Worm (Caenorhabditis elegans) whole organism, L2 larva: Measurements from ENCODE around the gene lon-2.

Experiments used
- C34F6.9 ChIP-seq: fragments of 150-350 bp; optimal IDR thresholded peaks from 2 replicates; lab custom pipeline; 2014; ENCODE audit warnings: missing biosample characterization, missing genetic modification characterization
- ZK546.5 ChIP-seq: sonication (generic microtip); optimal IDR thresholded peaks from 2 replicates; lab custom pipeline; 2017; ENCODE audit warnings: missing biosample characterization, missing genetic modification characterization
- aly-2 ChIP-seq: fragments of 150-350 bp; optimal IDR thresholded peaks from 2 replicates; lab custom pipeline; 2014; ENCODE audit warnings: missing biosample characterization, missing genetic modification characterization
- ama-1 ChIP-seq: fragments of 150-350 bp; optimal IDR thresholded peaks from 2 replicates; lab custom pipeline; 2018; ENCODE audit warnings: inconsistent platforms
- blmp-1 ChIP-seq: sonication (generic microtip); optimal IDR thresholded peaks from 2 replicates; lab custom pipeline; 2017; ENCODE audit warnings: missing genetic modification characterization, mild to moderate bottlenecking, missing compliant biosample characterization, antibody characterized with exemption, moderate library complexity; ENCODE audit not compliant: insufficient read depth
- ceh-82 ChIP-seq: fragments of 150-350 bp; optimal IDR thresholded peaks from 2 replicates; lab custom pipeline; 2014; ENCODE audit warnings: missing biosample characterization, missing genetic modification characterization
- crh-2 ChIP-seq: sonication (generic microtip); optimal IDR thresholded peaks from 2 replicates; lab custom pipeline; 2017; ENCODE audit warnings: missing biosample characterization, missing genetic modification characterization
- dmd-4 ChIP-seq: sonication (generic microtip); optimal IDR thresholded peaks from 2 replicates; lab custom pipeline; 2017; ENCODE audit warnings: missing biosample characterization, missing genetic modification characterization
- egl-27 ChIP-seq: sonication (generic microtip); optimal IDR thresholded peaks from 3 replicates; lab custom pipeline; 2017; ENCODE audit warnings: missing biosample characterization, missing genetic modification reagents, missing genetic modification characterization
- elt-1 ChIP-seq: fragments of 150-350 bp; optimal IDR thresholded peaks from 2 replicates; lab custom pipeline; 2014; ENCODE audit warnings: missing biosample characterization, missing genetic modification characterization
- elt-3 ChIP-seq: sonication (generic microtip); optimal IDR thresholded peaks from 2 replicates; lab custom pipeline; 2017; ENCODE audit warnings: missing biosample characterization, missing genetic modification characterization
- fos-1 ChIP-seq: fragments of 150-350 bp; optimal IDR thresholded peaks from 2 replicates; lab custom pipeline; 2014; ENCODE audit warnings: missing biosample characterization, missing genetic modification characterization
- gmeb-1 ChIP-seq: fragments of 150-350 bp; optimal IDR thresholded peaks from 2 replicates; lab custom pipeline; 2014; ENCODE audit warnings: missing biosample characterization, missing genetic modification characterization
- lin-11 ChIP-seq: fragments of 150-350 bp; sonication (generic microtip); optimal IDR thresholded peaks from 2 replicates; lab custom pipeline; 2014; ENCODE audit warnings: missing biosample characterization, missing genetic modification characterization, inconsistent platforms, mixed read lengths
- lin-13 ChIP-seq: fragments of 150-350 bp; optimal IDR thresholded peaks from 2 replicates; lab custom pipeline; 2014; ENCODE audit warnings: missing biosample characterization, missing genetic modification reagents, missing genetic modification characterization
- lsy-2 ChIP-seq, 2 experiments: fragments of 150-350 bp in 1 of 2; sonication (generic microtip) in 1 of 2; optimal IDR thresholded peaks; 2 replicates each; lab custom pipeline; 2014 to 2017; ENCODE audit warnings: missing biosample characterization in 2 of 2, missing genetic modification characterization in 2 of 2
- mab-5 ChIP-seq: fragments of 150-350 bp; optimal IDR thresholded peaks from 2 replicates; lab custom pipeline; 2014; ENCODE audit warnings: missing biosample characterization, missing genetic modification characterization
- mdl-1 ChIP-seq, 2 experiments: fragments of 150-350 bp in 1 of 2; sonication (generic microtip) in 1 of 2; optimal IDR thresholded peaks; 2 replicates each; lab custom pipeline; 2017; ENCODE audit warnings: missing biosample characterization in 2 of 2, missing genetic modification characterization in 2 of 2
- nhr-10 ChIP-seq: sonication (generic microtip); optimal IDR thresholded peaks from 2 replicates; lab custom pipeline; 2017; ENCODE audit warnings: missing biosample characterization, missing genetic modification characterization
- nhr-11 ChIP-seq: fragments of 150-350 bp; optimal IDR thresholded peaks from 2 replicates; lab custom pipeline; 2014; ENCODE audit warnings: missing biosample characterization, missing genetic modification characterization
- nhr-12 ChIP-seq: fragments of 150-350 bp; optimal IDR thresholded peaks from 2 replicates; lab custom pipeline; 2014; ENCODE audit warnings: missing biosample characterization, missing genetic modification characterization
- nhr-129 ChIP-seq: fragments of 150-350 bp; optimal IDR thresholded peaks from 2 replicates; lab custom pipeline; 2014; ENCODE audit warnings: missing biosample characterization, missing genetic modification characterization
- nhr-21 ChIP-seq: fragments of 150-350 bp; optimal IDR thresholded peaks from 2 replicates; lab custom pipeline; 2014; ENCODE audit warnings: missing biosample characterization, missing genetic modification characterization
- nhr-237 ChIP-seq: fragments of 150-350 bp; optimal IDR thresholded peaks from 2 replicates; lab custom pipeline; 2014; ENCODE audit warnings: missing biosample characterization, missing genetic modification characterization
- nhr-25 ChIP-seq: fragments of 150-350 bp; sonication (generic microtip); optimal IDR thresholded peaks from 3 replicates; lab custom pipeline; 2014; ENCODE audit warnings: missing biosample characterization, missing genetic modification characterization
- nhr-6 ChIP-seq: fragments of 150-350 bp; optimal IDR thresholded peaks from 2 replicates; lab custom pipeline; 2014; ENCODE audit warnings: missing biosample characterization, missing genetic modification characterization
- nhr-77 ChIP-seq: fragments of 150-350 bp; optimal IDR thresholded peaks from 2 replicates; lab custom pipeline; 2014; ENCODE audit warnings: missing biosample characterization, missing genetic modification characterization
- sem-4 ChIP-seq: fragments of 150-350 bp; optimal IDR thresholded peaks from 2 replicates; lab custom pipeline; 2014; ENCODE audit warnings: missing biosample characterization, missing genetic modification reagents, missing genetic modification characterization
- skn-1 ChIP-seq: sonication (generic microtip); optimal IDR thresholded peaks from 2 replicates; lab custom pipeline; 2017; ENCODE audit warnings: missing biosample characterization, missing genetic modification characterization
- sma-3 ChIP-seq: sonication (generic microtip); optimal IDR thresholded peaks from 2 replicates; lab custom pipeline; 2016; ENCODE audit warnings: missing genetic modification reagents, missing genetic modification characterization, missing compliant biosample characterization
- sma-9 ChIP-seq, 2 experiments: fragments of 150-350 bp in 1 of 2; sonication (generic microtip) in 1 of 2; optimal IDR thresholded peaks; 2 replicates each; lab custom pipeline; 2014 to 2016; ENCODE audit warnings: missing genetic modification characterization in 2 of 2, mild to moderate bottlenecking in 1 of 2, missing biosample characterization in 1 of 2, missing compliant biosample characterization in 1 of 2, missing genetic modification reagents in 1 of 2, moderate library complexity in 1 of 2
- snpc-4 ChIP-seq: fragments of 150-350 bp; optimal IDR thresholded peaks from 2 replicates; lab custom pipeline; 2014; ENCODE audit warnings: missing biosample characterization, missing genetic modification characterization
- unc-39 ChIP-seq: fragments of 150-350 bp; optimal IDR thresholded peaks from 2 replicates; lab custom pipeline; 2014; ENCODE audit warnings: missing biosample characterization, missing genetic modification characterization
- unc-55 ChIP-seq: fragments of 150-350 bp; sonication (generic microtip); optimal IDR thresholded peaks from 3 replicates; lab custom pipeline; 2014; ENCODE audit warnings: missing biosample characterization, missing genetic modification reagents, missing genetic modification characterization
- unc-62 ChIP-seq: fragments of 150-350 bp; optimal IDR thresholded peaks from 2 replicates; lab custom pipeline; 2014; ENCODE audit warnings: missing biosample characterization, missing genetic modification reagents, missing genetic modification characterization
- zag-1 ChIP-seq: fragments of 150-350 bp; optimal IDR thresholded peaks from 2 replicates; lab custom pipeline; 2014; ENCODE audit warnings: missing biosample characterization, missing genetic modification characterization
- ztf-1 ChIP-seq: fragments of 200-800 bp; sonication (Bioruptor generic); conservative IDR thresholded peaks from 2 replicates; pipeline ENCODE4 v1.3.6; 2022; ENCODE audit warnings: missing genetic modification characterization, missing compliant biosample characterization
- ztf-4 ChIP-seq: fragments of 150-350 bp; optimal IDR thresholded peaks from 2 replicates; lab custom pipeline; 2014; ENCODE audit warnings: missing biosample characterization, missing genetic modification characterization

The lon-2 gene

DNA sequence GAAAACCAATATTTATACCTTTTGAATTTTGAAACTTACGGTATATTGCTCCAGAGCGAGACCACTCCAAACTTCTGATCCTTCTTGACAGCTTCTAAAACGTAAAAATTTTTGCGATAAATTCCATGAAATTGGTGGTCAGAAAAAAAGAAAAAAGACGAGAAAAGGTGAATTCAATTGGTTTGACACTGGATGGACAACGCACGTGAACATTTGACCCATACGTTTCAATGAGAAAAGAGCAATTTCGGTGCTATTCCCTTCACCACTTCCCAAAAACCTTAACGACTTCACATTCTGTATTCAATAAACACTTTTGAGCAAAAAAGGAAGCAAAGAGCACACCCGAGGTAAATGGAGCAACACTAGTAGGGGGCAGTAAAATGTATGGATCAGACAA, 21.5 kb downstream of the lon-2 start, which contains the start of gene acc-3:
acc-3 (minus strand) TSS at position 101 of the 400 bp plus-strand sequence.
- TF ChIP-seq gmeb-1 (tag; lab: Kevin White, UChicago): no peak

ce11 chrX:4720603-4721529, 28.0 kb downstream of the lon-2 start, which contains the start of gene F55D10.4:
Gene F55D10.4 (minus strand): TSS chrX:4720653.
- no peak for TF ChIP-seq ztf-4
- no peak for TF ChIP-seq ztf-1 (GFP tag; lab: Robert Waterston, UW)
- no peak for TF ChIP-seq egl-27 (tag; lab: Kevin White, UChicago)
- no peak for TF ChIP-seq lin-11 (tag; lab: Kevin White, UChicago)
- TF ChIP-seq nhr-129 (tag; lab: Kevin White, UChicago): no peak
- no peak for TF ChIP-seq fos-1
- peak; percentile 23 for TF ChIP-seq C34F6.9
- TF ChIP-seq mdl-1 (tag; optimal IDR thresholded peaks at IDR 0.05; lab: Kevin White, UChicago): no peak
- no peak for TF ChIP-seq nhr-237 (tag; lab: Kevin White, UChicago)
- TF ChIP-seq ZK546.5: no peak
- no peak for TF ChIP-seq unc-39 (tag; lab: Kevin White, UChicago)
- no peak for TF ChIP-seq nhr-11
- no peak for TF ChIP-seq dmd-4 (tag; lab: Kevin White, UChicago)
- TF ChIP-seq ama-1 (lab: Kevin White, UChicago): no peak
- no peak for TF ChIP-seq blmp-1 (tag; lab: Kevin White, UChicago)
- TF ChIP-seq ceh-82: no peak
- TF ChIP-seq elt-1: no peak
- TF ChIP-seq zag-1 (tag; lab: Kevin White, UChicago): peak; percentile 12
- TF ChIP-seq nhr-21 (tag; lab: Kevin White, UChicago): no peak
- no peak for TF ChIP-seq sma-9 (GFP tag; optimal IDR thresholded peaks at IDR 0.05; lab: Kevin White, UChicago)
- no peak for TF ChIP-seq sma-9 (tag; optimal IDR thresholded peaks at IDR 0.05; lab: Kevin White, UChicago)
- TF ChIP-seq snpc-4 (tag; lab: Kevin White, UChicago): no peak
- TF ChIP-seq gmeb-1 (tag; lab: Kevin White, UChicago): no peak
- TF ChIP-seq elt-3 (tag; lab: Kevin White, UChicago): no peak
- no peak for TF ChIP-seq unc-62
- peak; percentile 7 for TF ChIP-seq unc-55 (GFP tag; lab: Kevin White, UChicago)

- TF ChIP-seq ZK546.5 (no peak), mdl-1 (tag; optimal IDR thresholded peaks at IDR 0.05; lab: Kevin White, UChicago) (no peak), lin-13 (GFP tag; lab: Kevin White, UChicago) (no peak), C34F6.9 (peak; percentile 8), mab-5 (no peak)
Observed at ce11 chrX:4718114-4718513, 30.8 kb downstream of the lon-2 start.

DNA sequence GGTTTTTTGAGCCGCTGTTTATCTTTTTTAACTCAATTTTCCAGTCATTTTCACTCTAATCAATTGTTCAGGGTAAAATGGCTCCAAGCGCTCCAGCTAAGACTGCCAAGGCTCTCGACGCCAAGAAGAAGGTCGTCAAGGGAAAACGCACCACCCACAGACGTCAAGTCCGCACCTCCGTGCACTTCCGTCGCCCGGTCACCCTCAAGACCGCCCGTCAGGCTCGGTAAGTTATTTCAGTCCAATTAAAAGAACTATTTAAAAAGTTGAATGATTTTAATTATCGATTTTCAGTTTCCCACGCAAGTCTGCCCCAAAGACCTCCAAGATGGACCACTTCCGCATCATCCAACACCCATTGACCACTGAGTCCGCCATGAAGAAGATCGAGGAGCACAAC, 33.8 kb downstream of the lon-2 start, which contains the start of gene rpl-25.1:
rpl-25.1 (plus strand) TSS at position 72 of the 400 bp plus-strand sequence.
- no peak for TF ChIP-seq nhr-129 (tag; lab: Kevin White, UChicago)
- no peak for TF ChIP-seq nhr-6 (tag; lab: Kevin White, UChicago)
- no peak for TF ChIP-seq nhr-10 (tag; lab: Kevin White, UChicago)
- TF ChIP-seq elt-3 (tag; lab: Kevin White, UChicago): no peak
- TF ChIP-seq sem-4: no peak
- TF ChIP-seq ama-1 (lab: Kevin White, UChicago): no peak
- no peak for TF ChIP-seq fos-1
- no peak for TF ChIP-seq gmeb-1 (tag; lab: Kevin White, UChicago)
- TF ChIP-seq mab-5: no peak
- no peak for TF ChIP-seq lsy-2 (tag; optimal IDR thresholded peaks at IDR 0.05; lab: Kevin White, UChicago)
- TF ChIP-seq unc-55 (GFP tag; lab: Kevin White, UChicago): no peak
- no peak for TF ChIP-seq skn-1

- TF ChIP-seq fos-1 (peak; percentile 97), nhr-25 (tag; lab: Kevin White, UChicago) (peak; percentile 90), C34F6.9 (peak; percentile 93), lin-11 (tag; lab: Kevin White, UChicago) (peak; percentile 79), ztf-4 (peak; percentile 43), sem-4 (peak; percentile 67), sma-9 (GFP tag; optimal IDR thresholded peaks at IDR 0.05; lab: Kevin White, UChicago) (peak; percentile 92), sma-9 (tag; optimal IDR thresholded peaks at IDR 0.05; lab: Kevin White, UChicago) (no peak), nhr-11 (no peak), lsy-2 (tag; optimal IDR thresholded peaks at IDR 0.05; lab: Kevin White, UChicago) (peak; percentile 93 to 99), nhr-6 (tag; lab: Kevin White, UChicago) (peak; percentile 71), ceh-82 (peak; percentile 1), nhr-12 (tag; lab: Kevin White, UChicago) (no peak), blmp-1 (tag; lab: Kevin White, UChicago) (peak; percentile 69), elt-1 (no peak), gmeb-1 (tag; lab: Kevin White, UChicago) (peak; percentile 75), skn-1 (no peak), crh-2 (peak; percentile 95), lin-13 (GFP tag; lab: Kevin White, UChicago) (peak; percentile 88), mab-5 (no peak), ZK546.5 (peak; percentile 51), zag-1 (tag; lab: Kevin White, UChicago) (peak; percentile 70), mdl-1 (tag; optimal IDR thresholded peaks at IDR 0.05; lab: Kevin White, UChicago) (peak; percentile 48 to 76), sma-3 (GFP tag; lab: Kevin White, UChicago) (peak; percentile 91), aly-2 (tag; lab: Kevin White, UChicago) (no peak), nhr-77 (no peak)
Observed at ce11 chrX:4711698-4712329, 37.1 kb downstream of the lon-2 start, which contains the start of the genes dnj-14 and glit-1. Gene dnj-14 (minus strand): TSS chrX:4711748. Gene glit-1 (plus strand): TSS chrX:4712279.
